Fruit fly (Drosophila melanogaster): Measurements from ENCODE around the gene eIF2A.

Gene eIF2A

DNA sequence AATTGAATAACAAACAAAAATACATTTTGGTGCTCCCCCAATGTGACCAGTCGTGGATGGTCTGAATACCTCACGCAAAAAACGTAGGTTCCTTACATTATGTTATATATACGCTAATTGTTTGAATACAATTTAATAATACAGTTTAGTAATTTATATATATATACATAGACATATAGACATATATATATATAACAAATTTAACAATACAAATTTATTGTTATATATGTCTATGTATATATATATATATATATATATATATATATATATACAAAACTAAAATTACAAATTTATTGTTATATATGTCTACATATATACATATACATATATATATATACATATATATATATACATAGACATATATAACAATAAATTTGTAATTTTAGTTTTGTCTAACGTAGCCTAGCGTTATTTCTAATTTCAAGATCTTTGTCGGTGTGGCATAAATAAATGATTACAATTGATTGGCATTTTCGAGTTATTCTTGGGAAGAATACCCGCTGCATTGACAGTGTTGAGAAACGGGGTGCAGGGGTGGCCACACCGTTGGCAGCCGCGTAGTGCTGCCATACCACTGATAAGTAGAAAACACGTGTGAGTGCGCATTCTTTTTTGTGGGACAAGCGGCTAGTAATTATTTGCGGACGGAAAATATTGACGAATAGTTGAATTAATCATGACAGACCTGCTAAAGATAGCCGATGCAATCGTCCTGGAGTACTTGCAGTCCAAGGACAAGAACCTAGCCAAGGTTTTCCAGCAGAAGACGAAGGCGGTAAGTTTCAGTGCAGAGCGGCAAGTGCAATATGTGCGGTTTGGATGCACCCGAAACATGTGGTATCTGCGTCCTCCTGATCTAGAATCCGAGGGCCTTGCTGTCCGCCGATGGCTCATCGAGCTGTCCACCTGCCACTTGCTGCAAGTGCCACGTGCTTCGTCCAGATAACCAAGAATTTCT is 7.9 kb downstream of the eIF2A start, which contains the start of the genes CG7148 and Nopp140 (continued):
- peak; percentile 81 for TF ChIP-seq trem (tag; optimal IDR thresholded peaks at IDR 0.05)
- TF ChIP-seq fd96Cb (tag; optimal IDR thresholded peaks at IDR 0.05): peak; percentile 38
- TF ChIP-seq CG17361 (GFP tag; IDR thresholded peaks at IDR 0.05): peak; percentile 47; the same call in 1 of the 3 replicates
- peak; percentile 79 for TF ChIP-seq CG11456 (GFP tag; IDR thresholded peaks at IDR 0.05)
- TF ChIP-seq Adf1 (GFP tag; IDR thresholded peaks at IDR 0.05): peak; percentile 24; the same call in 1 of the 2 replicates
- peak; percentile 33 for TF ChIP-seq D19B (GFP tag; optimal IDR thresholded peaks at IDR 0.05)
- TF ChIP-seq GATAe (GFP tag; conservative IDR thresholded peaks at IDR 0.05): no peak
- peak; percentile 71 for TF ChIP-seq CG12391 (tag; optimal IDR thresholded peaks at IDR 0.05)
- TF ChIP-seq Dfd (GFP tag; optimal IDR thresholded peaks at IDR 0.05): no peak
- TF ChIP-seq H15 (GFP tag; IDR thresholded peaks at IDR 0.05): peak; percentile 30; the same call in 1 of the 3 replicates
- peak; percentile 26 to 54 for TF ChIP-seq chif (GFP tag; optimal IDR thresholded peaks at IDR 0.05)
- TF ChIP-seq vnd (GFP tag; IDR thresholded peaks at IDR 0.05; ENCODE audit: partially characterized antibody): no peak
- peak; percentile 47 for TF ChIP-seq CG1233 (GFP tag; optimal IDR thresholded peaks at IDR 0.05)
- peak; percentile 8 for TF ChIP-seq Camta (GFP tag; optimal IDR thresholded peaks at IDR 0.05)
- peak; percentile 54 for TF ChIP-seq CG12071 (GFP tag; optimal IDR thresholded peaks at IDR 0.05)
- peak; percentile 72 for TF ChIP-seq CG13894 (tag; optimal IDR thresholded peaks at IDR 0.05)
- TF ChIP-seq CG17912 (GFP tag; optimal IDR thresholded peaks at IDR 0.05): peak; percentile 78
- peak; percentile 64 for TF ChIP-seq twi (tag; optimal IDR thresholded peaks at IDR 0.05)
- peak; percentile 71 for TF ChIP-seq sd (tag; optimal IDR thresholded peaks at IDR 0.05)
- peak; percentile 19 for TF ChIP-seq pb (GFP tag; optimal IDR thresholded peaks at IDR 0.05)
- no peak for TF ChIP-seq grn (GFP tag; optimal IDR thresholded peaks at IDR 0.05)
- peak; percentile 76 for TF ChIP-seq CG4820 (GFP tag; optimal IDR thresholded peaks at IDR 0.05)
- TF ChIP-seq CG3407 (GFP tag; optimal IDR thresholded peaks at IDR 0.05): peak; percentile 2
- TF ChIP-seq Sin3A (optimal IDR thresholded peaks at IDR 0.05): peak; percentile 47
- TF ChIP-seq tap (tag; optimal IDR thresholded peaks at IDR 0.05): peak; percentile 22
- 0 out of 2 replicates have a peak, but pooled peaks have one; percentile 30 for TF ChIP-seq dati (GFP tag; IDR thresholded peaks at IDR 0.05)
- TF ChIP-seq Side (GFP tag; optimal IDR thresholded peaks at IDR 0.05): peak; percentile 62
- peak; percentile 61 for TF ChIP-seq CoRest (tag; optimal IDR thresholded peaks at IDR 0.05)
- no peak for TF ChIP-seq Atf-2 (GFP tag; optimal IDR thresholded peaks at IDR 0.05)
- TF ChIP-seq HLH54F (GFP tag; optimal IDR thresholded peaks at IDR 0.05): peak; percentile 77
- TF ChIP-seq CTCF (GFP tag; optimal IDR thresholded peaks at IDR 0.05): no peak
- peak; percentile 46; the same call in 1 of the 2 replicates for TF ChIP-seq CG10321 (GFP tag; IDR thresholded peaks at IDR 0.05)
- TF ChIP-seq CG17568 (GFP tag; optimal IDR thresholded peaks at IDR 0.05): no peak
- 0 out of 3 replicates have a peak, but pooled peaks have one; percentile 5 for TF ChIP-seq Opbp (GFP tag; IDR thresholded peaks at IDR 0.05; ENCODE audit: partially characterized antibody)
- TF ChIP-seq CG9876 (GFP tag; optimal IDR thresholded peaks at IDR 0.05): peak; percentile 57
- no peak for TF ChIP-seq lov (optimal IDR thresholded peaks at IDR 0.05)
- peak; percentile 54; the same call in 1 of the 3 replicates for TF ChIP-seq lov (GFP tag; IDR thresholded peaks at IDR 0.05)
- TF ChIP-seq CG17328 (GFP tag; IDR thresholded peaks at IDR 0.05): peak; percentile 65
- TF ChIP-seq Antp (GFP tag; optimal IDR thresholded peaks at IDR 0.05): peak; percentile 75
- no peak for TF ChIP-seq CG6654 (GFP tag; optimal IDR thresholded peaks at IDR 0.05)
- peak; percentile 82 for TF ChIP-seq ken (GFP tag; IDR thresholded peaks at IDR 0.05)
- no peak for TF ChIP-seq CG11560 (tag; IDR thresholded peaks at IDR 0.05)
- peak; percentile 72 for TF ChIP-seq gem (tag; optimal IDR thresholded peaks at IDR 0.05)
- TF ChIP-seq CG32532 (GFP tag; IDR thresholded peaks at IDR 0.05): peak; percentile 83
- TF ChIP-seq CG9727 (GFP tag; optimal IDR thresholded peaks at IDR 0.05): peak; percentile 49
- TF ChIP-seq Usf (GFP tag; optimal IDR thresholded peaks at IDR 0.05): peak; percentile 42
- TF ChIP-seq gsb-n (tag; optimal IDR thresholded peaks at IDR 0.05): peak; percentile 35
- TF ChIP-seq Rx (GFP tag; IDR thresholded peaks at IDR 0.05): peak; percentile 42; the same call in 1 of the 2 replicates
- no peak for TF ChIP-seq ab (GFP tag; optimal IDR thresholded peaks at IDR 0.05)
- TF ChIP-seq bigmax (GFP tag; optimal IDR thresholded peaks at IDR 0.05): no peak
